Fruit fly (Drosophila melanogaster) whole organism, embryonic: ENCODE data around the gene CG3862.

Experiments used
- CG12104 ChIP-seq: fragments of 200-800 bp; sonication (Bioruptor generic); optimal IDR thresholded peaks from 3 replicates; lab custom pipeline; 2016; ENCODE audit warnings: missing biosample characterization, missing genetic modification characterization
- CG12236 ChIP-seq: fragments of 200-800 bp; sonication (Bioruptor generic); optimal IDR thresholded peaks from 2 replicates; lab custom pipeline; 2016; ENCODE audit warnings: missing biosample characterization, missing genetic modification characterization
- CG12659 ChIP-seq: fragments of 200-800 bp; sonication (Bioruptor generic); optimal IDR thresholded peaks from 3 replicates; lab custom pipeline; 2017; ENCODE audit warnings: mild to moderate bottlenecking, missing biosample characterization, missing genetic modification reagents, missing genetic modification characterization
- CG12942 ChIP-seq: fragments of 200-800 bp; sonication (Bioruptor generic); optimal IDR thresholded peaks from 3 replicates; lab custom pipeline; 2016; ENCODE audit warnings: missing biosample characterization, missing genetic modification characterization
- CG13296 ChIP-seq: fragments of 200-800 bp; sonication (Bioruptor generic); optimal IDR thresholded peaks from 3 replicates; lab custom pipeline; 2018; ENCODE audit warnings: missing biosample characterization, mild to moderate bottlenecking, missing genetic modification characterization
- CG13424 ChIP-seq: fragments of 200-800 bp; sonication (Bioruptor generic); optimal IDR thresholded peaks from 2 replicates; lab custom pipeline; 2019; ENCODE audit warnings: missing biosample characterization, mild to moderate bottlenecking, missing genetic modification characterization, moderate library complexity
- CG14050 ChIP-seq: fragments of 200-800 bp; sonication (Bioruptor generic); IDR thresholded peaks from 3 replicates; pipeline ENCODE4 v1.3.6; 2022; ENCODE audit warnings: missing biosample characterization, missing genetic modification characterization
- CG14667 ChIP-seq: fragments of 200-800 bp; sonication (Bioruptor generic); IDR thresholded peaks from 2 replicates; pipeline ENCODE4 v1.3.6; 2022; ENCODE audit warnings: missing biosample characterization, missing genetic modification characterization
- CG15696 ChIP-seq: fragments of 200-800 bp; sonication (Bioruptor generic); optimal IDR thresholded peaks from 2 replicates; lab custom pipeline; 2019; ENCODE audit warnings: missing biosample characterization, mild to moderate bottlenecking, missing genetic modification characterization, moderate library complexity
- CG1647 ChIP-seq: fragments of 200-800 bp; sonication (Bioruptor generic); optimal IDR thresholded peaks from 3 replicates; lab custom pipeline; 2016; ENCODE audit warnings: missing biosample characterization, missing genetic modification characterization
- CG16779 ChIP-seq: fragments of 200-800 bp; sonication (Bioruptor generic); IDR thresholded peaks from 2 replicates; pipeline ENCODE4 v1.3.6; 2022; ENCODE audit warnings: missing biosample characterization, missing genetic modification characterization
- CG16815 ChIP-seq: fragments of 200-800 bp; sonication (Bioruptor generic); optimal IDR thresholded peaks from 3 replicates; lab custom pipeline; 2017; ENCODE audit warnings: missing biosample characterization, mild to moderate bottlenecking, missing genetic modification characterization
- CG17568 ChIP-seq: fragments of 200-800 bp; sonication (Bioruptor generic); optimal IDR thresholded peaks from 2 replicates; lab custom pipeline; 2018; ENCODE audit warnings: missing biosample characterization, mild to moderate bottlenecking, missing genetic modification characterization, moderate library complexity
- CG17802 ChIP-seq: fragments of 200-800 bp; sonication (Bioruptor generic); optimal IDR thresholded peaks from 2 replicates; lab custom pipeline; 2018; ENCODE audit warnings: missing biosample characterization, mild to moderate bottlenecking, missing genetic modification characterization, moderate library complexity
- CG18476 ChIP-seq: fragments of 200-800 bp; sonication (Bioruptor generic); optimal IDR thresholded peaks from 2 replicates; lab custom pipeline; 2016; ENCODE audit warnings: missing biosample characterization, mild to moderate bottlenecking, missing genetic modification characterization
- CG34376 ChIP-seq: fragments of 200-800 bp; sonication (Bioruptor generic); optimal IDR thresholded peaks from 2 replicates; lab custom pipeline; 2018; ENCODE audit warnings: missing biosample characterization, mild to moderate bottlenecking, missing genetic modification characterization
- CG4854 ChIP-seq: fragments of 200-800 bp; sonication (Bioruptor generic); optimal IDR thresholded peaks from 2 replicates; lab custom pipeline; 2016; ENCODE audit warnings: missing biosample characterization, missing genetic modification characterization, inconsistent platforms
- CG6683 ChIP-seq: fragments of 200-800 bp; sonication (Bioruptor generic); optimal IDR thresholded peaks from 2 replicates; lab custom pipeline; 2017; ENCODE audit warnings: missing biosample characterization, mild to moderate bottlenecking, missing genetic modification characterization, missing genetic modification reagents
- CG8281 ChIP-seq: fragments of 200-800 bp; sonication (Bioruptor generic); optimal IDR thresholded peaks from 2 replicates; lab custom pipeline; 2018; ENCODE audit warnings: missing biosample characterization, mild to moderate bottlenecking, missing genetic modification characterization, moderate library complexity
- CG9797 ChIP-seq: fragments of 200-800 bp; sonication (Bioruptor generic); optimal IDR thresholded peaks from 3 replicates; lab custom pipeline; 2018; ENCODE audit warnings: missing biosample characterization, mild to moderate bottlenecking, missing genetic modification characterization
- E2f1 ChIP-seq: fragments of 200-800 bp; sonication (Bioruptor generic); IDR thresholded peaks from 2 replicates; pipeline ENCODE4 v1.3.6; 2022; ENCODE audit warnings: missing biosample characterization, missing genetic modification characterization
- Eip74EF ChIP-seq, 2 experiments: fragments of 200-800 bp in 1 of 2; fragments of >200 bp in 1 of 2; sonication (Bioruptor generic) in 1 of 2; optimal IDR thresholded peaks; 2 replicates each; lab custom pipeline; 2017 to 2019; ENCODE audit warnings: missing biosample characterization in 2 of 2, missing genetic modification characterization in 2 of 2, mild to moderate bottlenecking in 1 of 2, moderate library complexity in 1 of 2
- HLH4C ChIP-seq: fragments of 200-800 bp; sonication (Bioruptor generic); IDR thresholded peaks from 3 replicates; pipeline ENCODE4 v1.3.6; 2022; ENCODE audit warnings: missing biosample characterization, missing genetic modification characterization; ENCODE audit not compliant: partially characterized antibody
- Hr39 ChIP-seq: fragments of >200 bp; optimal IDR thresholded peaks from 2 replicates; lab custom pipeline; 2017
- Hr51 ChIP-seq, 2 experiments: fragments of 200-800 bp; sonication (Bioruptor generic); optimal IDR thresholded peaks; 2 replicates in 1 of 2; 3 replicates in 1 of 2; lab custom pipeline; 2016 to 2018; ENCODE audit warnings: missing biosample characterization in 2 of 2, missing genetic modification characterization in 2 of 2, mild to moderate bottlenecking in 1 of 2, moderate library complexity in 1 of 2
- Oli ChIP-seq: fragments of 200-800 bp; sonication (Bioruptor generic); optimal IDR thresholded peaks from 2 replicates; lab custom pipeline; 2018; ENCODE audit warnings: missing biosample characterization, mild to moderate bottlenecking, missing genetic modification characterization, moderate library complexity
- Scr ChIP-seq: fragments of 200-800 bp; sonication (Bioruptor generic); IDR thresholded peaks from 2 replicates; pipeline ENCODE4 v1.3.6; 2022; ENCODE audit warnings: missing biosample characterization, missing genetic modification characterization; ENCODE audit not compliant: partially characterized antibody
- Sry-δ ChIP-seq: fragments of 200-800 bp; sonication (Bioruptor generic); optimal IDR thresholded peaks from 2 replicates; lab custom pipeline; 2016; ENCODE audit warnings: missing biosample characterization, missing genetic modification characterization
- Taf1 ChIP-seq: fragments of 200-800 bp; sonication (Bioruptor generic); IDR thresholded peaks from 2 replicates; pipeline ENCODE4 v1.3.6; 2022; ENCODE audit warnings: missing biosample characterization, missing genetic modification characterization
- Usf ChIP-seq: fragments of 200-800 bp; sonication (Bioruptor generic); optimal IDR thresholded peaks from 2 replicates; lab custom pipeline; 2017; ENCODE audit warnings: missing genotype, missing biosample characterization, missing genetic modification characterization
- Vsx1 ChIP-seq: fragments of 200-800 bp; sonication (Bioruptor generic); optimal IDR thresholded peaks from 2 replicates; lab custom pipeline; 2017; ENCODE audit warnings: missing biosample characterization, mild to moderate bottlenecking, missing genetic modification characterization, missing genetic modification reagents
- abd-A ChIP-seq: fragments of 200-800 bp; sonication (Bioruptor generic); optimal IDR thresholded peaks from 3 replicates; lab custom pipeline; 2019; ENCODE audit warnings: missing biosample characterization, mild to moderate bottlenecking, missing genetic modification characterization, moderate library complexity
- br ChIP-seq: fragments of >200 bp; optimal IDR thresholded peaks from 2 replicates; lab custom pipeline; 2017
- btn ChIP-seq: fragments of 200-800 bp; sonication (Bioruptor generic); optimal IDR thresholded peaks from 2 replicates; lab custom pipeline; 2016; ENCODE audit warnings: missing biosample characterization, missing genetic modification characterization
- dmrt11E ChIP-seq: fragments of 200-800 bp; sonication (Bioruptor generic); optimal IDR thresholded peaks from 3 replicates; lab custom pipeline; 2018; ENCODE audit warnings: missing biosample characterization, mild to moderate bottlenecking, missing genetic modification characterization, moderate library complexity
- ems ChIP-seq: fragments of 200-800 bp; sonication (Bioruptor generic); optimal IDR thresholded peaks from 3 replicates; lab custom pipeline; 2016; ENCODE audit warnings: missing biosample characterization, missing genetic modification characterization
- esg ChIP-seq: fragments of 200-800 bp; sonication (Bioruptor generic); conservative IDR thresholded peaks from 2 replicates; pipeline ENCODE4 v1.3.6; 2022; ENCODE audit warnings: missing biosample characterization, missing genetic modification characterization
- hkb ChIP-seq, 2 experiments: fragments of 200-800 bp in 1 of 2; fragments of >200 bp in 1 of 2; sonication (Bioruptor generic) in 1 of 2; IDR thresholded peaks in 1 of 2; optimal IDR thresholded peaks in 1 of 2; 2 replicates each; pipeline versions ENCODE4 v1.3.6 to Lab custom; 2017 to 2022; ENCODE audit warnings: missing biosample characterization in 1 of 2, missing genetic modification characterization in 1 of 2
- kni ChIP-seq: fragments of 200-800 bp; sonication (Bioruptor generic); optimal IDR thresholded peaks from 3 replicates; lab custom pipeline; 2017; ENCODE audit warnings: mild to moderate bottlenecking, missing biosample characterization, missing genetic modification reagents, missing genetic modification characterization
- pnt ChIP-seq: fragments of 200-800 bp; sonication (Bioruptor generic); optimal IDR thresholded peaks from 3 replicates; lab custom pipeline; 2016; ENCODE audit warnings: missing biosample characterization, missing genetic modification characterization
- pros ChIP-seq: fragments of 200-800 bp; sonication (Bioruptor generic); optimal IDR thresholded peaks from 3 replicates; lab custom pipeline; 2019; ENCODE audit warnings: missing biosample characterization, mild to moderate bottlenecking, missing genetic modification characterization, moderate library complexity
- pum ChIP-seq: fragments of 200-800 bp; sonication (Bioruptor generic); optimal IDR thresholded peaks from 2 replicates; lab custom pipeline; 2016; ENCODE audit warnings: missing biosample characterization, missing genetic modification characterization
- sima ChIP-seq: fragments of 200-800 bp; sonication (Bioruptor generic); optimal IDR thresholded peaks from 2 replicates; lab custom pipeline; 2016; ENCODE audit warnings: missing biosample characterization, missing genetic modification characterization
- slp2 ChIP-seq: fragments of 200-800 bp; sonication (Bioruptor generic); optimal IDR thresholded peaks from 2 replicates; lab custom pipeline; 2016; ENCODE audit warnings: missing biosample characterization, missing genetic modification characterization
- so ChIP-seq: fragments of 200-800 bp; sonication (Bioruptor generic); IDR thresholded peaks from 3 replicates; pipeline ENCODE4 v1.3.6; 2022; ENCODE audit warnings: missing biosample characterization, missing genetic modification characterization
- tll ChIP-seq, 2 experiments: fragments of 200-800 bp in 1 of 2; fragments of >200 bp in 1 of 2; sonication (Bioruptor generic) in 1 of 2; optimal IDR thresholded peaks; 2 replicates each; lab custom pipeline; 2017 to 2019; ENCODE audit warnings: missing biosample characterization in 2 of 2, missing genetic modification characterization in 2 of 2, mild to moderate bottlenecking in 1 of 2, moderate library complexity in 1 of 2
- tx ChIP-seq: fragments of 200-800 bp; sonication (Bioruptor generic); optimal IDR thresholded peaks from 2 replicates; lab custom pipeline; 2016; ENCODE audit warnings: missing biosample characterization, missing genetic modification characterization
- zen2 ChIP-seq: fragments of 200-800 bp; sonication (Bioruptor generic); IDR thresholded peaks from 3 replicates; pipeline ENCODE4 v1.3.6; 2022; ENCODE audit warnings: missing biosample characterization, missing genetic modification characterization; ENCODE audit not compliant: partially characterized antibody

The CG3862 gene

dm6 chr2L:846167-846868 lies 20.7 kb upstream of the CG3862 start (continued):
- TF ChIP-seq hkb (optimal IDR thresholded peaks at IDR 0.05; lab: Kevin White, UChicago): no peak
- TF ChIP-seq hkb (GFP tag; IDR thresholded peaks at IDR 0.05; lab: Robert Waterston, UW): peak; percentile 31; the same call in 1 of the 2 replicates
- peak; percentile 15 for TF ChIP-seq Vsx1 (GFP tag; lab: Kevin White, UChicago)
- no peak for TF ChIP-seq Taf1 (GFP tag; lab: Robert Waterston, UW)
- peak; percentile 28 for TF ChIP-seq CG12236 (GFP tag; lab: Kevin White, UChicago)
- no peak for TF ChIP-seq dmrt11E (tag; lab: Kevin White, UChicago)
- TF ChIP-seq zen2: no peak
- TF ChIP-seq ems (GFP tag; lab: Kevin White, UChicago): peak; percentile 41
- TF ChIP-seq slp2 (GFP tag; lab: Kevin White, UChicago): peak; percentile 62
- peak; percentile 59 for TF ChIP-seq pum (GFP tag; lab: Kevin White, UChicago)
- peak; percentile 27 for TF ChIP-seq CG4854 (GFP tag; lab: Kevin White, UChicago)
- no peak for TF ChIP-seq CG34376 (GFP tag; lab: Kevin White, UChicago)
- TF ChIP-seq br (lab: Kevin White, UChicago): no peak
- peak; percentile 33 for TF ChIP-seq tx
- peak; percentile 54 for TF ChIP-seq CG12942 (GFP tag; lab: Kevin White, UChicago)
- peak; percentile 11 for TF ChIP-seq CG8281 (tag; lab: Kevin White, UChicago)
- no peak for TF ChIP-seq Scr (GFP tag; lab: Robert Waterston, UW)
- TF ChIP-seq CG9797 (GFP tag; lab: Kevin White, UChicago): no peak
- TF ChIP-seq Eip74EF (GFP tag; optimal IDR thresholded peaks at IDR 0.05; lab: Kevin White, UChicago): peak in 1 of 2 experiments; percentile 87
- peak; percentile 38 for TF ChIP-seq CG18476 (GFP tag; lab: Kevin White, UChicago)
- no peak for TF ChIP-seq CG14050 (GFP tag; lab: Robert Waterston, UW)
- no peak for TF ChIP-seq HLH4C (GFP tag; lab: Robert Waterston, UW)
- peak; percentile 39; the same call in 1 of the 2 replicates for TF ChIP-seq CG14667 (GFP tag; lab: Robert Waterston, UW)
- TF ChIP-seq pnt (GFP tag; lab: Kevin White, UChicago): peak; percentile 69
- peak; percentile 48 for TF ChIP-seq CG1647
- no peak for TF ChIP-seq pros (GFP tag; lab: Kevin White, UChicago)
- no peak for TF ChIP-seq sima (GFP tag; lab: Kevin White, UChicago)
- TF ChIP-seq CG16779 (GFP tag; lab: Robert Waterston, UW): no peak
- peak; percentile 23 for TF ChIP-seq Sry-δ (GFP tag; lab: Kevin White, UChicago)
- TF ChIP-seq CG13424 (tag; lab: Kevin White, UChicago): peak; percentile 66
- TF ChIP-seq abd-A: peak; percentile 0
- no peak; the same call in 2 of the 3 replicates for TF ChIP-seq so (GFP tag; lab: Robert Waterston, UW)
- TF ChIP-seq CG12104 (GFP tag; lab: Kevin White, UChicago): no peak
- TF ChIP-seq btn (GFP tag; lab: Kevin White, UChicago): peak; percentile 48
- no peak for TF ChIP-seq CG6683 (GFP tag; lab: Kevin White, UChicago)
- TF ChIP-seq kni (GFP tag; lab: Kevin White, UChicago): peak; percentile 88
- peak; percentile 46; the same call in 1 of the 2 replicates for TF ChIP-seq esg
- TF ChIP-seq Usf (GFP tag; lab: Kevin White, UChicago): no peak
- 0 out of 2 replicates have a peak, but pooled peaks have one; percentile 23 for TF ChIP-seq E2f1 (GFP tag; lab: Robert Waterston, UW)
- TF ChIP-seq Hr39: no peak
- TF ChIP-seq Oli (tag; lab: Kevin White, UChicago): peak; percentile 84
- TF ChIP-seq Hr51 (GFP tag; optimal IDR thresholded peaks at IDR 0.05; lab: Kevin White, UChicago): peak; percentile 28 to 80
- no peak for TF ChIP-seq CG13296
- TF ChIP-seq tll (GFP tag; optimal IDR thresholded peaks at IDR 0.05; lab: Kevin White, UChicago): no peak
- TF ChIP-seq CG17802: peak; percentile 34
- TF ChIP-seq CG12659 (GFP tag; lab: Kevin White, UChicago): peak; percentile 26
- no peak for TF ChIP-seq CG16815
- TF ChIP-seq CG15696: no peak
- peak; percentile 48 for TF ChIP-seq CG17568 (GFP tag; lab: Kevin White, UChicago)
